Fruit fly (Drosophila melanogaster) whole organism, embryonic: ENCODE results near the gene CG32668.

Source experiments
- Bdp1 ChIP-seq: fragments of 200-800 bp; sonication (Bioruptor generic); optimal IDR thresholded peaks from 3 replicates; lab custom pipeline; 2016; ENCODE audit warnings: missing biosample characterization, missing genetic modification characterization
- Bteb2 ChIP-seq: fragments of 200-800 bp; sonication (Bioruptor generic); optimal IDR thresholded peaks from 2 replicates; lab custom pipeline; 2016; ENCODE audit warnings: missing biosample characterization, missing genetic modification characterization
- CG12236 ChIP-seq: fragments of 200-800 bp; sonication (Bioruptor generic); optimal IDR thresholded peaks from 2 replicates; lab custom pipeline; 2016; ENCODE audit warnings: missing biosample characterization, missing genetic modification characterization
- CG13424 ChIP-seq: fragments of 200-800 bp; sonication (Bioruptor generic); optimal IDR thresholded peaks from 2 replicates; lab custom pipeline; 2019; ENCODE audit warnings: missing biosample characterization, mild to moderate bottlenecking, missing genetic modification characterization, moderate library complexity
- CG15514 ChIP-seq: fragments of 200-800 bp; sonication (Bioruptor generic); optimal IDR thresholded peaks from 3 replicates; lab custom pipeline; 2017; ENCODE audit warnings: missing biosample characterization, missing genetic modification characterization, mild to moderate bottlenecking, moderate library complexity, missing genetic modification reagents
- CG15696 ChIP-seq: fragments of 200-800 bp; sonication (Bioruptor generic); optimal IDR thresholded peaks from 2 replicates; lab custom pipeline; 2019; ENCODE audit warnings: missing biosample characterization, mild to moderate bottlenecking, missing genetic modification characterization, moderate library complexity
- CG1603 ChIP-seq: fragments of 200-800 bp; sonication (Bioruptor generic); optimal IDR thresholded peaks from 2 replicates; lab custom pipeline; 2019; ENCODE audit warnings: missing biosample characterization, mild to moderate bottlenecking, missing genetic modification characterization, moderate library complexity
- CG17186 ChIP-seq: fragments of 200-800 bp; sonication (Bioruptor generic); optimal IDR thresholded peaks from 3 replicates; lab custom pipeline; 2017; ENCODE audit warnings: missing biosample characterization, missing genetic modification reagents, missing genetic modification characterization
- CG17829 ChIP-seq: fragments of 200-800 bp; optimal IDR thresholded peaks from 2 replicates; lab custom pipeline; 2019; ENCODE audit warnings: missing biosample characterization, mild to moderate bottlenecking, missing genetic modification characterization, moderate library complexity
- CG1832 ChIP-seq: fragments of 200-800 bp; sonication (Bioruptor generic); optimal IDR thresholded peaks from 2 replicates; lab custom pipeline; 2017; ENCODE audit warnings: missing biosample characterization, mild to moderate bottlenecking, missing genetic modification characterization, inconsistent platforms
- CG18764 ChIP-seq: fragments of 200-800 bp; sonication (Bioruptor generic); optimal IDR thresholded peaks from 3 replicates; lab custom pipeline; 2016; ENCODE audit warnings: missing biosample characterization, missing genetic modification characterization
- CG2712 ChIP-seq: fragments of 200-800 bp; optimal IDR thresholded peaks from 3 replicates; lab custom pipeline; 2019; ENCODE audit warnings: missing biosample characterization, mild to moderate bottlenecking, missing genetic modification characterization, moderate library complexity
- CG33557 ChIP-seq: fragments of 200-800 bp; sonication (Bioruptor generic); optimal IDR thresholded peaks from 2 replicates; lab custom pipeline; 2019; ENCODE audit warnings: missing biosample characterization, mild to moderate bottlenecking, missing genetic modification characterization, moderate library complexity
- CG42726 ChIP-seq: fragments of 200-800 bp; sonication (Bioruptor generic); IDR thresholded peaks from 2 replicates; pipeline ENCODE4 v1.3.6; 2022; ENCODE audit warnings: missing biosample characterization, missing genetic modification characterization; ENCODE audit not compliant: partially characterized antibody
- CG43689 ChIP-seq: fragments of 200-800 bp; sonication (Bioruptor generic); IDR thresholded peaks from 2 replicates; pipeline ENCODE4 v1.3.6; 2022; ENCODE audit warnings: missing biosample characterization, missing genetic modification characterization
- CG6791 ChIP-seq: fragments of 200-800 bp; sonication (Bioruptor generic); IDR thresholded peaks from 3 replicates; pipeline ENCODE4 v1.3.6; 2022; ENCODE audit warnings: missing biosample characterization, missing genetic modification characterization; ENCODE audit not compliant: partially characterized antibody
- CG7556 ChIP-seq: fragments of 200-800 bp; sonication (Bioruptor generic); optimal IDR thresholded peaks from 2 replicates; lab custom pipeline; 2017; ENCODE audit warnings: missing biosample characterization, mild to moderate bottlenecking, missing genetic modification characterization
- CG9876 ChIP-seq: fragments of 200-800 bp; sonication (Bioruptor generic); optimal IDR thresholded peaks from 2 replicates; lab custom pipeline; 2016; ENCODE audit warnings: missing biosample characterization, missing genetic modification characterization
- Dip2 ChIP-seq: fragments of 200-800 bp; sonication (Bioruptor generic); IDR thresholded peaks from 2 replicates; pipeline ENCODE4 v1.3.6; 2022; ENCODE audit warnings: missing biosample characterization, missing genetic modification characterization
- Dref ChIP-seq: fragments of 200-800 bp; sonication (Bioruptor generic); IDR thresholded peaks from 2 replicates; pipeline ENCODE4 v1.3.6; 2022; ENCODE audit warnings: missing biosample characterization, missing genetic modification characterization
- ERR ChIP-seq: fragments of 200-800 bp; sonication (Bioruptor generic); optimal IDR thresholded peaks from 2 replicates; lab custom pipeline; 2016; ENCODE audit warnings: missing biosample characterization, missing genetic modification characterization
- Gug ChIP-seq: fragments of 200-800 bp; sonication (Bioruptor generic); IDR thresholded peaks from 4 replicates; pipeline ENCODE4 v1.3.6; 2022; ENCODE audit warnings: missing biosample characterization, missing genetic modification characterization
- Hr78 ChIP-seq, 2 experiments: fragments of 200-800 bp in 1 of 2; fragments of >200 bp in 1 of 2; sonication (Bioruptor generic) in 1 of 2; optimal IDR thresholded peaks; 2 replicates each; lab custom pipeline; 2017 to 2019; ENCODE audit warnings: missing biosample characterization in 2 of 2, missing genetic modification characterization in 2 of 2, mild to moderate bottlenecking in 1 of 2, moderate library complexity in 1 of 2
- Med ChIP-seq: fragments of 200-800 bp; sonication (Bioruptor generic); peaks from one replicate; lab custom pipeline; 2016; ENCODE audit warnings: missing biosample characterization, missing genetic modification characterization, mild to moderate bottlenecking, inconsistent platforms, moderate library complexity
- Mrtf ChIP-seq: fragments of 200-800 bp; sonication (Bioruptor generic); IDR thresholded peaks from 3 replicates; pipeline ENCODE4 v1.3.6; 2022; ENCODE audit warnings: missing biosample characterization, missing genetic modification characterization
- Myb ChIP-seq: fragments of 200-800 bp; sonication (Bioruptor generic); optimal IDR thresholded peaks from 2 replicates; lab custom pipeline; 2016; ENCODE audit warnings: missing biosample characterization, missing genetic modification characterization
- NC2α ChIP-seq: fragments of 200-800 bp; sonication (Bioruptor generic); optimal IDR thresholded peaks from 2 replicates; lab custom pipeline; 2016; ENCODE audit warnings: missing biosample characterization, missing genetic modification characterization
- Rfx ChIP-seq: fragments of 200-800 bp; sonication (Bioruptor generic); IDR thresholded peaks from 2 replicates; pipeline ENCODE4 v1.3.6; 2022; ENCODE audit warnings: missing biosample characterization, missing genetic modification characterization
- Rx ChIP-seq: fragments of 200-800 bp; sonication (Bioruptor generic); IDR thresholded peaks from 2 replicates; pipeline ENCODE4 v1.3.6; 2022; ENCODE audit warnings: missing biosample characterization, missing genetic modification characterization
- Side ChIP-seq: fragments of 200-800 bp; sonication (Bioruptor generic); optimal IDR thresholded peaks from 2 replicates; lab custom pipeline; 2016; ENCODE audit warnings: missing biosample characterization, missing genetic modification characterization
- bigmax ChIP-seq: fragments of 200-800 bp; sonication (Bioruptor generic); optimal IDR thresholded peaks from 2 replicates; lab custom pipeline; 2018; ENCODE audit warnings: missing biosample characterization, mild to moderate bottlenecking, missing genetic modification characterization
- br ChIP-seq: fragments of >200 bp; optimal IDR thresholded peaks from 2 replicates; lab custom pipeline; 2017
- chn ChIP-seq: fragments of 200-800 bp; sonication (Bioruptor generic); optimal IDR thresholded peaks from 2 replicates; lab custom pipeline; 2016; ENCODE audit warnings: missing biosample characterization, missing genetic modification characterization
- dm ChIP-seq: fragments of 200-800 bp; sonication (Bioruptor generic); optimal IDR thresholded peaks from 3 replicates; lab custom pipeline; 2016; ENCODE audit warnings: missing biosample characterization, missing genetic modification characterization
- eve ChIP-seq, 2 experiments: fragments of >200 bp; optimal IDR thresholded peaks; 2 replicates each; lab custom pipeline; 2017; ENCODE audit warnings: missing biosample characterization in 2 of 2, missing genetic modification characterization in 2 of 2
- eyg ChIP-seq: fragments of 200-800 bp; sonication (Bioruptor generic); optimal IDR thresholded peaks from 3 replicates; lab custom pipeline; 2016; ENCODE audit warnings: missing biosample characterization, missing genetic modification characterization
- fu2 ChIP-seq: fragments of 200-800 bp; sonication (Bioruptor generic); optimal IDR thresholded peaks from 2 replicates; lab custom pipeline; 2016; ENCODE audit warnings: missing biosample characterization, missing genetic modification characterization
- gsb-n ChIP-seq: fragments of 200-800 bp; sonication (Bioruptor generic); optimal IDR thresholded peaks from 3 replicates; lab custom pipeline; 2018; ENCODE audit warnings: missing biosample characterization, mild to moderate bottlenecking, missing genetic modification characterization
- gt ChIP-seq: fragments of 200-800 bp; sonication (Bioruptor generic); IDR thresholded peaks from 2 replicates; pipeline ENCODE4 v1.3.6; 2022; ENCODE audit warnings: missing biosample characterization, missing genetic modification characterization
- hbn ChIP-seq: fragments of 200-800 bp; sonication (Bioruptor generic); IDR thresholded peaks from 2 replicates; pipeline ENCODE4 v1.3.6; 2022; ENCODE audit warnings: missing biosample characterization, missing genetic modification characterization; ENCODE audit not compliant: partially characterized antibody
- kay ChIP-seq: fragments of 200-800 bp; sonication (Bioruptor generic); optimal IDR thresholded peaks from 2 replicates; lab custom pipeline; 2016; ENCODE audit warnings: missing biosample characterization, missing genetic modification characterization
- mirr ChIP-seq: fragments of 200-800 bp; sonication (Bioruptor generic); optimal IDR thresholded peaks from 3 replicates; lab custom pipeline; 2018; ENCODE audit warnings: missing biosample characterization, mild to moderate bottlenecking, missing genetic modification characterization
- row ChIP-seq: fragments of 200-800 bp; sonication (Bioruptor generic); IDR thresholded peaks from 3 replicates; pipeline ENCODE4 v1.3.6; 2022; ENCODE audit warnings: missing biosample characterization, missing genetic modification characterization
- salm ChIP-seq: fragments of 200-800 bp; sonication (Bioruptor generic); optimal IDR thresholded peaks from 2 replicates; lab custom pipeline; 2018; ENCODE audit warnings: missing biosample characterization, mild to moderate bottlenecking, missing genetic modification characterization
- schlank ChIP-seq: fragments of 200-800 bp; sonication (Bioruptor generic); optimal IDR thresholded peaks from 2 replicates; lab custom pipeline; 2018; ENCODE audit warnings: missing biosample characterization, mild to moderate bottlenecking, missing genetic modification characterization
- sqz ChIP-seq: fragments of 200-800 bp; sonication (Bioruptor generic); optimal IDR thresholded peaks from 3 replicates; lab custom pipeline; 2018; ENCODE audit warnings: missing biosample characterization, mild to moderate bottlenecking, missing genetic modification characterization
- stwl ChIP-seq: fragments of 200-800 bp; sonication (Bioruptor generic); optimal IDR thresholded peaks from 3 replicates; lab custom pipeline; 2018; ENCODE audit warnings: missing biosample characterization, mild to moderate bottlenecking, missing genetic modification characterization, moderate library complexity
- tin ChIP-seq: fragments of 200-800 bp; sonication (Bioruptor generic); optimal IDR thresholded peaks from 3 replicates; lab custom pipeline; 2016; ENCODE audit warnings: missing biosample characterization, missing genetic modification characterization
- usp ChIP-seq: fragments of >200 bp; optimal IDR thresholded peaks from 2 replicates; lab custom pipeline; 2017; ENCODE audit warnings: missing biosample characterization, missing genetic modification characterization
- zfh1 ChIP-seq: fragments of 200-800 bp; sonication (Bioruptor generic); IDR thresholded peaks from 3 replicates; pipeline ENCODE4 v1.3.6; 2022; ENCODE audit warnings: missing biosample characterization, missing genetic modification characterization

Gene CG32668

DNA sequence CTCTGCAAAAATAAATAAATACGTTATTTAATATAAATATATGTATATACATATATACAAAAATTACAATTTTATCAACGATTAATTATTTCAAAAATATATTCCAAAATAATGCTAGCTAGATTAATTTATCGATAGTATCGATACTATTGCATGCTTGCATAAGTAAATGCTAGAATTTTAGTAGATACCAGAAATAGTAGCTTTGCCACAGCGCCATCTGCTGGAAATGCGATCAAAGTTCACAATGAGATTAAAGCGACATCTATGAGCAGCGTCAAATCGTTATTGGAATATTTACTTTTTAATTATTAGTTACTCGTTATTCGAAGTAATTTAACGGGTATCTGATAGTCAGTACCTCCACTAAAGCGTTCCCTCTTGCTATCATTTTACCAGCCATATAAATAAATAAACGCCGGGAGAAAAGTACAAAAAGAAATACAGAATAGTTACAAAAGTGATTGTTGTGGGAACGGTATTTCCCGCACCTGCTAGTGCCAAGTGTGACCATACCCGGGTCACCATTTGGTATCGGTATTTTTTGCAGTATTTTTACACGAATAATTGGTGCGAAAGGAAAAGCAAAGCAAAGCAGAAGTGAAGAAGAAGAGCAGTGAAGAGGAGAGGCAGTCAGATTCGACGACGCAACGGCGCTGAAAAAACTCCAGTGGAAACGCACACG, 5.6 kb downstream of the CG32668 start, which contains the start of the genes rtv and Dlic (continued):
- no peak for TF ChIP-seq Rx
- no peak for TF ChIP-seq dm (GFP tag; lab: Kevin White, UChicago)
- TF ChIP-seq ERR (GFP tag; lab: Kevin White, UChicago), result no peak
- peak; percentile 45 for TF ChIP-seq CG17829
- TF ChIP-seq CG6791 (GFP tag; lab: Robert Waterston, UW), result peak; percentile 69; the same call in 2 of the 3 replicates
- TF ChIP-seq CG17186 (GFP tag; lab: Kevin White, UChicago), result no peak
- no peak for TF ChIP-seq CG1832 (GFP tag; lab: Kevin White, UChicago)
- no peak for TF ChIP-seq Bdp1
- no peak for TF ChIP-seq Hr78 (GFP tag; optimal IDR thresholded peaks at IDR 0.05; lab: Kevin White, UChicago)
- no peak for TF ChIP-seq Dip2 (GFP tag; lab: Robert Waterston, UW)
- peak; percentile 46 for TF ChIP-seq row (GFP tag; lab: Robert Waterston, UW)
- no peak for TF ChIP-seq mirr
- peak; percentile 65 for TF ChIP-seq CG2712 (tag; lab: Kevin White, UChicago)
- TF ChIP-seq salm (tag; lab: Kevin White, UChicago), result no peak
- TF ChIP-seq CG15514 (GFP tag; lab: Kevin White, UChicago), result peak; percentile 48
- TF ChIP-seq hbn (GFP tag; lab: Robert Waterston, UW), result peak; percentile 82
- peak; percentile 60 for TF ChIP-seq Dref
- TF ChIP-seq CG12236 (GFP tag; lab: Kevin White, UChicago), result no peak
- TF ChIP-seq CG15696 (tag; lab: Kevin White, UChicago), result peak; percentile 21
- peak; percentile 44; the same call in 1 of the 2 replicates for TF ChIP-seq Rfx (GFP tag; lab: Robert Waterston, UW)
- no peak for TF ChIP-seq CG7556 (GFP tag; lab: Kevin White, UChicago)
- peak; percentile 85 for TF ChIP-seq Med
- TF ChIP-seq CG9876 (GFP tag; lab: Kevin White, UChicago), result no peak
- TF ChIP-seq bigmax (GFP tag; lab: Kevin White, UChicago), result no peak
- TF ChIP-seq br (lab: Kevin White, UChicago), result no peak
- no peak for TF ChIP-seq gt
- no peak for TF ChIP-seq Side
- no peak for TF ChIP-seq usp (GFP tag; lab: Kevin White, UChicago)
- no peak for TF ChIP-seq CG43689 (GFP tag; lab: Robert Waterston, UW)
- TF ChIP-seq CG33557 (GFP tag; lab: Kevin White, UChicago), result peak; percentile 6
- TF ChIP-seq zfh1 (GFP tag; lab: Robert Waterston, UW), result 0 out of 3 replicates have a peak, but pooled peaks have one; percentile 19
- peak; percentile 23 for TF ChIP-seq CG1603 (tag; lab: Kevin White, UChicago)
- no peak for TF ChIP-seq Bteb2 (GFP tag; lab: Kevin White, UChicago)
- TF ChIP-seq gsb-n (tag; lab: Kevin White, UChicago), result peak; percentile 20
- no peak for TF ChIP-seq schlank
- peak; percentile 49 for TF ChIP-seq stwl
- no peak for TF ChIP-seq fu2 (GFP tag; lab: Kevin White, UChicago)
- 0 out of 4 replicates have a peak, but pooled peaks have one; percentile 13 for TF ChIP-seq Gug
- no peak for TF ChIP-seq eyg
- peak; percentile 1 for TF ChIP-seq chn (GFP tag; lab: Kevin White, UChicago)
- TF ChIP-seq tin (GFP tag; lab: Kevin White, UChicago), result peak; percentile 40
- TF ChIP-seq sqz (GFP tag; lab: Kevin White, UChicago), result no peak
- 0 out of 2 replicates have a peak, but pooled peaks have one; percentile 37 for TF ChIP-seq CG42726 (GFP tag; lab: Robert Waterston, UW)
- TF ChIP-seq CG18764, result no peak
- no peak for TF ChIP-seq eve (GFP tag; optimal IDR thresholded peaks at IDR 0.05; lab: Kevin White, UChicago)
- TF ChIP-seq NC2α, result no peak
- no peak for TF ChIP-seq kay
- TF ChIP-seq CG13424, result peak; percentile 1
- TF ChIP-seq Myb (GFP tag; lab: Kevin White, UChicago), result peak; percentile 29
- TF ChIP-seq Mrtf (GFP tag; lab: Robert Waterston, UW), result 0 out of 3 replicates have a peak, but pooled peaks have one; percentile 23
